Fruit fly (Drosophila melanogaster) whole organism, wandering third instar larva: Measurements from ENCODE around the gene Ada2a.

Source experiments
- OdsH ChIP-seq: fragments of 200-800 bp; sonication (Bioruptor generic); optimal IDR thresholded peaks from 2 replicates; lab custom pipeline; 2016; ENCODE audit warnings: missing biosample characterization, mild to moderate bottlenecking, missing genetic modification characterization
- Sp1 ChIP-seq: fragments of 200-800 bp; sonication (Bioruptor generic); optimal IDR thresholded peaks from 3 replicates; lab custom pipeline; 2019; ENCODE audit warnings: missing biosample characterization, mild to moderate bottlenecking, missing genetic modification characterization, moderate library complexity
- h ChIP-seq: fragments of 200-800 bp; sonication (Bioruptor generic); optimal IDR thresholded peaks from 3 replicates; lab custom pipeline; 2016; ENCODE audit warnings: missing biosample characterization, mild to moderate bottlenecking, missing genetic modification characterization
- jim ChIP-seq: fragments of 175-275, 200-325 bp; sonication (Bioruptor generic); optimal IDR thresholded peaks from 2 replicates; lab custom pipeline; 2016; ENCODE audit warnings: missing biosample characterization, mild to moderate bottlenecking, missing genetic modification characterization
- psq ChIP-seq: fragments of 200-800 bp; sonication (Bioruptor generic); optimal IDR thresholded peaks from 3 replicates; lab custom pipeline; 2017; ENCODE audit warnings: missing biosample characterization, mild to moderate bottlenecking, missing genetic modification characterization, moderate library complexity

- TF ChIP-seq jim (GFP tag; lab: Kevin White, UChicago) (no peak), h (GFP tag; lab: Kevin White, UChicago) (peak; percentile 11), OdsH (no peak), psq (GFP tag; lab: Kevin White, UChicago) (no peak), Sp1 (GFP tag; lab: Kevin White, UChicago) (no peak)
Measured at dm6 chr3R:18280133-18280532, 24.8 kb upstream of the Ada2a start.
